ENCODE assay signal across 4 fruit fly cellular contexts in genomic region chr3R:11949387-11950029, dm6.
TF ChIP-seq lines count a peak whose summit lies in the region.

TSS of gene CG31211 (plus strand) at chr3R:11949680.

- TF ChIP-seq CTCF in whole organism, embryonic (GFP tag; optimal IDR thresholded peaks at IDR 0.05; lab: Kevin White, UChicago) = no peak

TF ChIP-seq in whole organism, adult, 20 proteins besides CTCF, POLR2A, EP300 and RAD21:
- TF ChIP-seq CG5204 (GFP tag; optimal IDR thresholded peaks at IDR 0.05; lab: Kevin White, UChicago) = peak; percentile 16
- TF ChIP-seq Crg-1 (GFP tag; optimal IDR thresholded peaks at IDR 0.05; lab: Kevin White, UChicago) = no peak
- no peak for TF ChIP-seq CG7045 (GFP tag; optimal IDR thresholded peaks at IDR 0.05; lab: Kevin White, UChicago)
- TF ChIP-seq ovo (GFP tag; optimal IDR thresholded peaks at IDR 0.05; lab: Kevin White, UChicago) = peak; percentile 35

TF ChIP-seq in whole organism, embryonic, 481 proteins besides CTCF, POLR2A, EP300 and RAD21 (continues in another document):
- no peak for TF ChIP-seq Dip2 (GFP tag; IDR thresholded peaks at IDR 0.05; lab: Robert Waterston, UW)
- TF ChIP-seq CG7786 (GFP tag; optimal IDR thresholded peaks at IDR 0.05; lab: Kevin White, UChicago) = no peak
- TF ChIP-seq Fer2 (tag; optimal IDR thresholded peaks at IDR 0.05; lab: Kevin White, UChicago) = no peak
- no peak for TF ChIP-seq CG31365 (tag; optimal IDR thresholded peaks at IDR 0.05; lab: Kevin White, UChicago)
- peak; percentile 70 for TF ChIP-seq CG4617 (GFP tag; optimal IDR thresholded peaks at IDR 0.05; lab: Kevin White, UChicago; ENCODE audit: borderline replicate concordance)
- TF ChIP-seq ab (GFP tag; optimal IDR thresholded peaks at IDR 0.05; lab: Kevin White, UChicago) = no peak
- TF ChIP-seq crc (GFP tag; optimal IDR thresholded peaks at IDR 0.05; lab: Kevin White, UChicago) = no peak
- TF ChIP-seq CG30403 (GFP tag; optimal IDR thresholded peaks at IDR 0.05; lab: Kevin White, UChicago) = peak; percentile 10
- peak; percentile 65 for TF ChIP-seq CG6254 (GFP tag; optimal IDR thresholded peaks at IDR 0.05; lab: Kevin White, UChicago)
- peak; percentile 77 for TF ChIP-seq CG2116 (GFP tag; optimal IDR thresholded peaks at IDR 0.05; lab: Kevin White, UChicago)
- no peak for TF ChIP-seq Opbp (GFP tag; IDR thresholded peaks at IDR 0.05; lab: Robert Waterston, UW; ENCODE audit: partially characterized antibody)
- TF ChIP-seq CG13624 (GFP tag; optimal IDR thresholded peaks at IDR 0.05; lab: Kevin White, UChicago) = peak; percentile 12
- no peak for TF ChIP-seq sr (GFP tag; IDR thresholded peaks at IDR 0.05; lab: Robert Waterston, UW)
- no peak for TF ChIP-seq CG3838 (GFP tag; optimal IDR thresholded peaks at IDR 0.05; lab: Kevin White, UChicago)
- TF ChIP-seq Asciz (GFP tag; optimal IDR thresholded peaks at IDR 0.05; lab: Kevin White, UChicago) = peak; percentile 28
- no peak for TF ChIP-seq lov (optimal IDR thresholded peaks at IDR 0.05; lab: Kevin White, UChicago)
- TF ChIP-seq lov (GFP tag; IDR thresholded peaks at IDR 0.05; lab: Robert Waterston, UW) = no peak
- TF ChIP-seq CG12659 (GFP tag; optimal IDR thresholded peaks at IDR 0.05; lab: Kevin White, UChicago) = peak; percentile 63
- peak; percentile 81 for TF ChIP-seq YL-1 (GFP tag; optimal IDR thresholded peaks at IDR 0.05; lab: Kevin White, UChicago)
- peak; percentile 14 for TF ChIP-seq tin (GFP tag; optimal IDR thresholded peaks at IDR 0.05; lab: Kevin White, UChicago)
- TF ChIP-seq B-H1 (GFP tag; IDR thresholded peaks at IDR 0.05; lab: Robert Waterston, UW) = no peak
- peak; percentile 28 for TF ChIP-seq BtbVII (GFP tag; optimal IDR thresholded peaks at IDR 0.05; lab: Kevin White, UChicago)
- TF ChIP-seq HLHmδ (GFP tag; optimal IDR thresholded peaks at IDR 0.05; lab: Kevin White, UChicago) = no peak
- TF ChIP-seq CG30020 (tag; optimal IDR thresholded peaks at IDR 0.05; lab: Kevin White, UChicago) = peak; percentile 34
- no peak for TF ChIP-seq CG8924 (tag; optimal IDR thresholded peaks at IDR 0.05; lab: Kevin White, UChicago)
- peak in 1 of 2 experiments; percentile 70 for TF ChIP-seq tll (GFP tag; optimal IDR thresholded peaks at IDR 0.05; lab: Kevin White, UChicago)
- peak; percentile 34 for TF ChIP-seq CG6854 (GFP tag; optimal IDR thresholded peaks at IDR 0.05; lab: Kevin White, UChicago)
- TF ChIP-seq CG15011 (GFP tag; optimal IDR thresholded peaks at IDR 0.05; lab: Kevin White, UChicago) = no peak
- TF ChIP-seq CG10267 (tag; optimal IDR thresholded peaks at IDR 0.05; lab: Kevin White, UChicago) = peak; percentile 44

TF ChIP-seq in whole organism, prepupa, 60 proteins besides CTCF, POLR2A, EP300 and RAD21 (continues in another document):
- TF ChIP-seq Met (GFP tag; optimal IDR thresholded peaks at IDR 0.05; lab: Kevin White, UChicago) (no peak), CG32006 (GFP tag; optimal IDR thresholded peaks at IDR 0.05; lab: Kevin White, UChicago) (no peak), CG10631 (GFP tag; optimal IDR thresholded peaks at IDR 0.05; lab: Kevin White, UChicago) (no peak), CG3919 (GFP tag; optimal IDR thresholded peaks at IDR 0.05; lab: Kevin White, UChicago) (peak; percentile 44), vri (GFP tag; optimal IDR thresholded peaks at IDR 0.05; lab: Kevin White, UChicago) (no peak), Sox14 (GFP tag; optimal IDR thresholded peaks at IDR 0.05; lab: Kevin White, UChicago) (no peak), achi (GFP tag; optimal IDR thresholded peaks at IDR 0.05; lab: Kevin White, UChicago) (no peak), Sox15 (GFP tag; optimal IDR thresholded peaks at IDR 0.05; lab: Kevin White, UChicago) (no peak), Hr39 (GFP tag; optimal IDR thresholded peaks at IDR 0.05; lab: Kevin White, UChicago) (peak; percentile 21), acj6 (GFP tag; optimal IDR thresholded peaks at IDR 0.05; lab: Kevin White, UChicago) (peak; percentile 8), CG6276 (GFP tag; optimal IDR thresholded peaks at IDR 0.05; lab: Kevin White, UChicago) (no peak), CG16779 (tag; optimal IDR thresholded peaks at IDR 0.05; lab: Kevin White, UChicago) (no peak), CG34406 (GFP tag; optimal IDR thresholded peaks at IDR 0.05; lab: Kevin White, UChicago) (no peak), fd85E (GFP tag; optimal IDR thresholded peaks at IDR 0.05; lab: Kevin White, UChicago) (no peak), Hr38 (GFP tag; optimal IDR thresholded peaks at IDR 0.05; lab: Kevin White, UChicago) (no peak), Eip78C (GFP tag; lab: Kevin White, UChicago) (no peak), CG6792 (GFP tag; optimal IDR thresholded peaks at IDR 0.05; lab: Kevin White, UChicago) (no peak), Ets96B (tag; optimal IDR thresholded peaks at IDR 0.05; lab: Kevin White, UChicago) (no peak), Gug (GFP tag; IDR thresholded peaks at IDR 0.05; lab: Robert Waterston, UW) (no peak), svp (GFP tag; lab: Kevin White, UChicago) (peak; percentile 84), dsx (GFP tag; optimal IDR thresholded peaks at IDR 0.05; lab: Kevin White, UChicago; ENCODE audit: poor library complexity, severe bottlenecking) (no peak), lz (GFP tag; optimal IDR thresholded peaks at IDR 0.05; lab: Kevin White, UChicago) (peak; percentile 4), CG11902 (GFP tag; optimal IDR thresholded peaks at IDR 0.05; lab: Kevin White, UChicago) (no peak), CG1621 (tag; optimal IDR thresholded peaks at IDR 0.05; lab: Kevin White, UChicago) (no peak), CG6163 (GFP tag; IDR thresholded peaks at IDR 0.05; lab: Robert Waterston, UW) (no peak), eg (GFP tag; IDR thresholded peaks at IDR 0.05; lab: Robert Waterston, UW) (no peak), cyc (GFP tag; optimal IDR thresholded peaks at IDR 0.05; lab: Kevin White, UChicago) (no peak), OdsH (GFP tag; optimal IDR thresholded peaks at IDR 0.05; lab: Kevin White, UChicago) (peak; percentile 9), Sox102F (GFP tag; optimal IDR thresholded peaks at IDR 0.05; lab: Kevin White, UChicago) (no peak), CG8319 (GFP tag; optimal IDR thresholded peaks at IDR 0.05; lab: Kevin White, UChicago) (no peak), CG7368 (GFP tag; optimal IDR thresholded peaks at IDR 0.05; lab: Kevin White, UChicago) (no peak), esn (GFP tag; optimal IDR thresholded peaks at IDR 0.05; lab: Kevin White, UChicago) (peak; percentile 25), Eip93F (GFP tag; optimal IDR thresholded peaks at IDR 0.05; lab: Kevin White, UChicago) (no peak)

TF ChIP-seq in whole organism, wandering third instar larva, 38 proteins besides CTCF, POLR2A, EP300 and RAD21 (continues in another document):
- TF ChIP-seq fru (GFP tag; optimal IDR thresholded peaks at IDR 0.05; lab: Kevin White, UChicago) = no peak
- no peak for TF ChIP-seq Dif (GFP tag; optimal IDR thresholded peaks at IDR 0.05; lab: Kevin White, UChicago; ENCODE audit: partially characterized antibody)
- no peak for TF ChIP-seq CrebA (GFP tag; optimal IDR thresholded peaks at IDR 0.05; lab: Kevin White, UChicago; ENCODE audit: borderline replicate concordance)
- TF ChIP-seq rgr (GFP tag; optimal IDR thresholded peaks at IDR 0.05; lab: Kevin White, UChicago) = peak; percentile 57
- no peak for TF ChIP-seq Hr78 (GFP tag; optimal IDR thresholded peaks at IDR 0.05; lab: Kevin White, UChicago)
- no peak for TF ChIP-seq Hnf4 (GFP tag; optimal IDR thresholded peaks at IDR 0.05; lab: Kevin White, UChicago)
- no peak for TF ChIP-seq CG32264 (GFP tag; optimal IDR thresholded peaks at IDR 0.05; lab: Kevin White, UChicago)
- TF ChIP-seq dsf (GFP tag; optimal IDR thresholded peaks at IDR 0.05; lab: Kevin White, UChicago; ENCODE audit: borderline replicate concordance) = no peak
- TF ChIP-seq pan (optimal IDR thresholded peaks at IDR 0.05; lab: Kevin White, UChicago) = no peak
- TF ChIP-seq brk (GFP tag; optimal IDR thresholded peaks at IDR 0.05; lab: Kevin White, UChicago) = no peak
- peak; percentile 3 for TF ChIP-seq ey (GFP tag; optimal IDR thresholded peaks at IDR 0.05; lab: Kevin White, UChicago)
- TF ChIP-seq psq (GFP tag; optimal IDR thresholded peaks at IDR 0.05; lab: Kevin White, UChicago) = no peak
- no peak for TF ChIP-seq lola (GFP tag; optimal IDR thresholded peaks at IDR 0.05; lab: Kevin White, UChicago)
- TF ChIP-seq h (GFP tag; optimal IDR thresholded peaks at IDR 0.05; lab: Kevin White, UChicago) = no peak
- TF ChIP-seq CG9705 (GFP tag; optimal IDR thresholded peaks at IDR 0.05; lab: Kevin White, UChicago) = no peak
- no peak for TF ChIP-seq sage (GFP tag; optimal IDR thresholded peaks at IDR 0.05; lab: Kevin White, UChicago)
- TF ChIP-seq foxo (GFP tag; optimal IDR thresholded peaks at IDR 0.05; lab: Kevin White, UChicago) = peak in 1 of 2 experiments; percentile 32
- no peak for TF ChIP-seq Sp1 (GFP tag; optimal IDR thresholded peaks at IDR 0.05; lab: Kevin White, UChicago)
- TF ChIP-seq GATAd (GFP tag; optimal IDR thresholded peaks at IDR 0.05; lab: Kevin White, UChicago) = no peak
- no peak for TF ChIP-seq sv (GFP tag; optimal IDR thresholded peaks at IDR 0.05; lab: Kevin White, UChicago)
- no peak for TF ChIP-seq Vsx2 (GFP tag; optimal IDR thresholded peaks at IDR 0.05; lab: Kevin White, UChicago; ENCODE audit: partially characterized antibody)
- TF ChIP-seq woc (GFP tag; optimal IDR thresholded peaks at IDR 0.05; lab: Kevin White, UChicago) = no peak
- TF ChIP-seq dmrt93B (GFP tag; optimal IDR thresholded peaks at IDR 0.05; lab: Kevin White, UChicago) = no peak
- TF ChIP-seq Dfd (GFP tag; optimal IDR thresholded peaks at IDR 0.05; lab: Kevin White, UChicago) = no peak
- TF ChIP-seq Mio (GFP tag; optimal IDR thresholded peaks at IDR 0.05; lab: Kevin White, UChicago) = no peak
- peak; percentile 50 for TF ChIP-seq Hr83 (GFP tag; optimal IDR thresholded peaks at IDR 0.05; lab: Kevin White, UChicago; ENCODE audit: poor library complexity, severe bottlenecking)
- no peak for TF ChIP-seq br (GFP tag; optimal IDR thresholded peaks at IDR 0.05; lab: Kevin White, UChicago)
- TF ChIP-seq HLH106 (tag; optimal IDR thresholded peaks at IDR 0.05; lab: Kevin White, UChicago) = peak; percentile 13
- no peak for TF ChIP-seq dl (GFP tag; optimal IDR thresholded peaks at IDR 0.05; lab: Kevin White, UChicago; ENCODE audit: insufficient read depth in 1 of 2, partially characterized antibody in 2 of 2)
- TF ChIP-seq jim (GFP tag; optimal IDR thresholded peaks at IDR 0.05; lab: Kevin White, UChicago) = no peak
- no peak for TF ChIP-seq Myc (optimal IDR thresholded peaks at IDR 0.05; lab: Kevin White, UChicago)
- TF ChIP-seq usp (GFP tag; optimal IDR thresholded peaks at IDR 0.05; lab: Kevin White, UChicago) = no peak
- no peak for TF ChIP-seq Rel (GFP tag; optimal IDR thresholded peaks at IDR 0.05; lab: Kevin White, UChicago)
- TF ChIP-seq Rel (tag; optimal IDR thresholded peaks at IDR 0.05; lab: Kevin White, UChicago) = no peak
- no peak for TF ChIP-seq Jra (GFP tag; optimal IDR thresholded peaks at IDR 0.05; lab: Kevin White, UChicago)
- TF ChIP-seq Abd-B (GFP tag; optimal IDR thresholded peaks at IDR 0.05; lab: Kevin White, UChicago) = no peak
- TF ChIP-seq tai (GFP tag; optimal IDR thresholded peaks at IDR 0.05; lab: Kevin White, UChicago) = no peak
